Worm (Caenorhabditis elegans) whole organism, L4 larva: ENCODE data around the gene gcy-33.

Experiments
- D1046.2 ChIP-seq: fragments of 200-800 bp; sonication (Bioruptor generic); IDR thresholded peaks from 2 replicates; pipeline ENCODE4 v1.3.6; 2022; ENCODE audit warnings: missing genetic modification characterization, missing compliant biosample characterization
- R02D3.7 ChIP-seq: fragments of 150-350 bp; sonication (generic microtip); optimal IDR thresholded peaks from 3 replicates; lab custom pipeline; 2014; ENCODE audit warnings: missing biosample characterization, missing genetic modification characterization
- T20F7.1 ChIP-seq: fragments of 200-800 bp; sonication (Bioruptor generic); optimal IDR thresholded peaks from 2 replicates; lab custom pipeline; 2018; ENCODE audit warnings: mild to moderate bottlenecking, missing genetic modification characterization, missing compliant biosample characterization
- T26A8.4 ChIP-seq: fragments of 200-800 bp; sonication (Bioruptor generic); IDR thresholded peaks from 2 replicates; pipeline ENCODE4 v1.3.6; 2022; ENCODE audit warnings: missing genetic modification characterization, missing compliant biosample characterization
- Y48G9A.11 ChIP-seq: fragments of 200-800 bp; sonication (Bioruptor generic); IDR thresholded peaks from 2 replicates; pipeline ENCODE4 v1.3.6; 2022; ENCODE audit warnings: missing genetic modification reagents, missing genetic modification characterization, missing compliant biosample characterization
- aha-1 ChIP-seq: fragments of 150-350 bp; peaks from one replicate; lab custom pipeline; 2014; ENCODE audit warnings: missing biosample characterization, missing genetic modification characterization
- ama-1 ChIP-seq: fragments of 150-350 bp; optimal IDR thresholded peaks from 2 replicates; lab custom pipeline; 2014; ENCODE audit warnings: inconsistent platforms, mixed read lengths
- arid-1 ChIP-seq: fragments of 200-800 bp; sonication (Bioruptor generic); conservative IDR thresholded peaks from 2 replicates; pipeline ENCODE4 v1.3.6; 2022; ENCODE audit warnings: missing genetic modification reagents, missing genetic modification characterization, missing compliant biosample characterization
- ceh-20 ChIP-seq: fragments of 200-800 bp; sonication (Bioruptor generic); IDR thresholded peaks from 2 replicates; pipeline ENCODE4 v1.3.6; 2022; ENCODE audit warnings: missing genetic modification reagents, missing genetic modification characterization, missing compliant biosample characterization
- ces-1 ChIP-seq: fragments of 150-350 bp; sonication (generic microtip); optimal IDR thresholded peaks from 4 replicates; lab custom pipeline; 2014; ENCODE audit warnings: missing biosample characterization, missing genetic modification reagents, missing genetic modification characterization
- daf-12 ChIP-seq: fragments of 150-350 bp; optimal IDR thresholded peaks from 2 replicates; lab custom pipeline; 2014; ENCODE audit warnings: missing biosample characterization, missing genetic modification reagents, missing genetic modification characterization
- daf-8 ChIP-seq: fragments of 200-800 bp; sonication (Bioruptor generic); IDR thresholded peaks from 2 replicates; pipeline ENCODE4 v1.3.6; 2022; ENCODE audit warnings: missing genetic modification characterization, missing compliant biosample characterization
- dmd-9 ChIP-seq: fragments of 200-800 bp; sonication (Bioruptor generic); IDR thresholded peaks from 2 replicates; pipeline ENCODE4 v1.3.6; 2022; ENCODE audit warnings: missing genetic modification reagents, missing genetic modification characterization, missing compliant biosample characterization
- egl-43 ChIP-seq: fragments of 200-800 bp; sonication (Bioruptor generic); IDR thresholded peaks from 2 replicates; pipeline ENCODE4 v1.3.6; 2022; ENCODE audit warnings: missing genetic modification reagents, missing genetic modification characterization, missing compliant biosample characterization
- fos-1 ChIP-seq: fragments of 150-350 bp; optimal IDR thresholded peaks from 2 replicates; lab custom pipeline; 2014; ENCODE audit warnings: missing biosample characterization, missing genetic modification characterization
- hlh-11 ChIP-seq: fragments of 200-800 bp; sonication (Bioruptor generic); optimal IDR thresholded peaks from 2 replicates; lab custom pipeline; 2018; ENCODE audit warnings: mild to moderate bottlenecking, missing genetic modification characterization, missing compliant biosample characterization
- hlh-30 ChIP-seq: sonication (generic microtip); optimal IDR thresholded peaks from 2 replicates; lab custom pipeline; 2017; ENCODE audit warnings: antibody characterized with exemption, mild to moderate bottlenecking, missing genetic modification characterization, missing compliant biosample characterization; ENCODE audit not compliant: insufficient read depth
- hmg-1.1 ChIP-seq: fragments of 200-800 bp; sonication (Bioruptor generic); IDR thresholded peaks from 2 replicates; pipeline ENCODE4 v1.3.6; 2022; ENCODE audit warnings: missing genetic modification reagents, missing genetic modification characterization, missing compliant biosample characterization
- jun-1 ChIP-seq: fragments of 150-350 bp; optimal IDR thresholded peaks from 2 replicates; lab custom pipeline; 2014; ENCODE audit warnings: missing biosample characterization, missing genetic modification reagents, missing genetic modification characterization
- lin-1 ChIP-seq: fragments of 200-800 bp; sonication (Bioruptor generic); IDR thresholded peaks from 2 replicates; pipeline ENCODE4 v1.3.6; 2022; ENCODE audit warnings: missing genetic modification reagents, missing genetic modification characterization, missing compliant biosample characterization
- lin-13 ChIP-seq: fragments of 150-350 bp; optimal IDR thresholded peaks from 2 replicates; lab custom pipeline; 2014; ENCODE audit warnings: missing biosample characterization, missing genetic modification reagents, missing genetic modification characterization
- lin-38 ChIP-seq: fragments of 200-800 bp; sonication (Bioruptor generic); IDR thresholded peaks from 2 replicates; pipeline ENCODE4 v1.3.6; 2022; ENCODE audit warnings: missing genetic modification reagents, missing genetic modification characterization, missing compliant biosample characterization
- lin-39 ChIP-seq: fragments of 150-350 bp; optimal IDR thresholded peaks from 2 replicates; lab custom pipeline; 2014; ENCODE audit warnings: missing biosample characterization, missing genetic modification reagents, missing genetic modification characterization
- lir-3 ChIP-seq: sonication (generic microtip); optimal IDR thresholded peaks from 2 replicates; lab custom pipeline; 2016; ENCODE audit warnings: mild to moderate bottlenecking, missing genetic modification characterization, missing compliant biosample characterization
- mxl-2 ChIP-seq: fragments of 200-800 bp; sonication (Bioruptor generic); conservative IDR thresholded peaks from 2 replicates; pipeline ENCODE4 v1.3.6; 2022; ENCODE audit warnings: missing genetic modification reagents, missing genetic modification characterization, missing compliant biosample characterization
- mxl-3 ChIP-seq: fragments of 200-800 bp; sonication (Bioruptor generic); optimal IDR thresholded peaks from 2 replicates; lab custom pipeline; 2018; ENCODE audit warnings: mild to moderate bottlenecking, missing genetic modification characterization, missing compliant biosample characterization
- nhr-111 ChIP-seq: fragments of 200-800 bp; sonication (Bioruptor generic); optimal IDR thresholded peaks from 2 replicates; lab custom pipeline; 2018; ENCODE audit warnings: mild to moderate bottlenecking, missing genetic modification characterization, missing compliant biosample characterization
- nhr-48 ChIP-seq: sonication (generic microtip); optimal IDR thresholded peaks from 2 replicates; lab custom pipeline; 2016; ENCODE audit warnings: mild to moderate bottlenecking, missing genetic modification characterization, missing compliant biosample characterization
- nhr-6 ChIP-seq: fragments of 150-350 bp; optimal IDR thresholded peaks from 2 replicates; lab custom pipeline; 2014; ENCODE audit warnings: missing biosample characterization, missing genetic modification characterization
- pha-4 ChIP-seq, 2 experiments: fragments of 150-350 bp in 1 of 2; fragments of 200-800 bp in 1 of 2; sonication (Bioruptor generic) in 1 of 2; IDR thresholded peaks in 1 of 2; optimal IDR thresholded peaks in 1 of 2; 2 replicates each; pipeline versions ENCODE4 v1.3.6 to Lab custom; 2014 to 2022; ENCODE audit warnings: missing genetic modification characterization in 2 of 2, missing genetic modification reagents in 2 of 2, missing biosample characterization in 1 of 2, missing compliant biosample characterization in 1 of 2
- pqm-1 ChIP-seq: sonication (generic microtip); optimal IDR thresholded peaks from 2 replicates; lab custom pipeline; 2017; ENCODE audit warnings: missing biosample characterization, missing genetic modification characterization
- spr-3 ChIP-seq: fragments of 200-800 bp; sonication (Bioruptor generic); optimal IDR thresholded peaks from 2 replicates; lab custom pipeline; 2018; ENCODE audit warnings: mild to moderate bottlenecking, missing genetic modification characterization, missing compliant biosample characterization
- tag-97 ChIP-seq: fragments of 200-800 bp; sonication (Bioruptor generic); IDR thresholded peaks from 2 replicates; pipeline ENCODE4 v1.3.6; 2022; ENCODE audit warnings: missing genetic modification characterization, missing compliant biosample characterization
- tra-1 ChIP-seq: fragments of 200-800 bp; sonication (Bioruptor generic); IDR thresholded peaks from 2 replicates; pipeline ENCODE4 v1.3.6; 2022; ENCODE audit warnings: missing genetic modification reagents, missing genetic modification characterization, missing compliant biosample characterization
- unc-130 ChIP-seq: sonication (generic microtip); optimal IDR thresholded peaks from 2 replicates; lab custom pipeline; 2016; ENCODE audit warnings: missing genetic modification reagents, missing genetic modification characterization, missing compliant biosample characterization
- unc-62 ChIP-seq, 3 experiments: fragments of 150-350 bp in 1 of 3; sonication (generic microtip); optimal IDR thresholded peaks in 2 of 3; peaks in 1 of 3; 1 replicate in 1 of 3; 2 replicates in 2 of 3; lab custom pipeline; 2014 to 2017; ENCODE audit warnings: missing biosample characterization in 3 of 3, missing genetic modification characterization in 3 of 3, missing genetic modification reagents in 3 of 3, missing genotype in 1 of 3
- vab-7 ChIP-seq: fragments of 200-800 bp; sonication (Bioruptor generic); IDR thresholded peaks from 2 replicates; pipeline ENCODE4 v1.3.6; 2022; ENCODE audit warnings: missing genetic modification reagents, missing genetic modification characterization, missing compliant biosample characterization
- zfp-2 ChIP-seq: sonication (generic microtip); optimal IDR thresholded peaks from 2 replicates; lab custom pipeline; 2016; ENCODE audit warnings: mild to moderate bottlenecking, missing genetic modification characterization, missing compliant biosample characterization
- zfp-3 ChIP-seq: fragments of 200-800 bp; sonication (Bioruptor generic); conservative IDR thresholded peaks from 2 replicates; pipeline ENCODE4 v1.3.6; 2022; ENCODE audit warnings: missing genetic modification reagents, missing genetic modification characterization, missing compliant biosample characterization
- ztf-11 ChIP-seq: fragments of 150-350 bp; optimal IDR thresholded peaks from 2 replicates; lab custom pipeline; 2014; ENCODE audit warnings: missing biosample characterization, missing genetic modification characterization
- ztf-7 ChIP-seq: fragments of 150-350 bp; optimal IDR thresholded peaks from 2 replicates; lab custom pipeline; 2014; ENCODE audit warnings: missing biosample characterization, missing genetic modification characterization

The gcy-33 gene

DNA sequence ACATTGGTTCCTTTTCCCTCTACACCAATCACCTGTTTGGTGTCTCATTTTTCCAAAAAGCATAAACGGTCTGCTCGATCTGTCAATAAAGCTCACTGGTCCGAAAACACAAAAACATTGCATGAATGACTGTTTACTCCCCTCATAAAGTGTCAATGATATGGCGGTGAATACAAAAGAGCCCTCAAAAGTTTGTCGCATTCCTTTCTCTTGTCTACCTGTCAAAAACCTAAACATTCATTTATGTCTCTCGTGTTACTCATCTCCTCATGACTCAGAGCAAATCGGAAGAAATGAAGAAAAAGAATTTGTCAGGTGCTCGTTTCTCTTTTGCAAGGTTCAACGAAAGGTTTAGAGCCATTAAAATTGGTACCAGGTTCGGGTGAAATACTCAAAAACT, 50.4 kb downstream of the gcy-33 start:
- TF ChIP-seq mxl-3 (GFP tag; lab: Kevin White, UChicago) = no peak
- TF ChIP-seq hlh-30 (tag; lab: Kevin White, UChicago) = peak; percentile 18
- peak; percentile 94 for TF ChIP-seq nhr-6
- no peak for TF ChIP-seq pha-4 (GFP tag; IDR thresholded peaks at IDR 0.05; lab: Robert Waterston, UW)
- peak; percentile 12 for TF ChIP-seq pha-4 (tag; optimal IDR thresholded peaks at IDR 0.05; lab: Kevin White, UChicago)
- TF ChIP-seq aha-1 (tag; lab: Kevin White, UChicago) = no peak
- TF ChIP-seq, all 104 proteins: peak for 3

DNA sequence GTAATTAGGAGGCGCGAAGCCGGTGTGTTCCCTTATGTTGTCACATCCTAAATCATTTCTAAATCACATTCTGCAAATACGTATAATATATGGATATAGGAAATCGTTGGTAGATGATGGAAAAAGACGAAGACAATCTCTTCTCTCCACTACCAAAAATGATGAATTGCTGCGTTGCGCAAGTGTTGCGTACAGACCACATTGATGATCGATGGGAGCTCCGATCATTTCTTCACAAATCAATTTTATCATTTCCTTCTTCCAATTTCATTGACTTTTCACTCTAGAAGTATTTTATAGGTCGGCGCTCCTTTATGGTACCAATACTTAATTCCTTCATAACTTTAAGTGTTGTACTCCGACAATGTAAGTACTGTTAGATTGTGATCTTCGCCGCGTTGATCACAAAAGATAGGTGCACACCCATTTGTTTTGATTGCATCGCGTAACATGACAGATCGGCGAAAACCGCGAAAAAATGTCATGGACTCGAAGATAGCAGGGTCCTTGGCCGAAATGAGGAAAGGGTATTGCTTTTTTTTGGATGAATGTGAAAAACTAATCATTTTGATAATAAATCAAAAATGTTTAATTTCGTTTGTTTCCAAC, 52.0 kb downstream of the gcy-33 start:
- TF ChIP-seq egl-43 (GFP tag; lab: Robert Waterston, UW) = no peak
- no peak for TF ChIP-seq T20F7.1 (GFP tag; lab: Kevin White, UChicago)
- TF ChIP-seq nhr-111 (GFP tag; lab: Kevin White, UChicago) = no peak
- no peak for TF ChIP-seq ztf-7 (tag; lab: Kevin White, UChicago)
- TF ChIP-seq Y48G9A.11 (GFP tag; lab: Robert Waterston, UW) = no peak
- TF ChIP-seq unc-130 (GFP tag; lab: Kevin White, UChicago) = no peak
- no peak for TF ChIP-seq daf-8 (GFP tag; lab: Robert Waterston, UW)
- TF ChIP-seq fos-1 (tag; lab: Kevin White, UChicago) = no peak
- no peak for TF ChIP-seq hmg-1.1 (GFP tag; lab: Robert Waterston, UW)
- TF ChIP-seq jun-1 (tag; lab: Kevin White, UChicago) = no peak
- TF ChIP-seq unc-62 (GFP tag; optimal IDR thresholded peaks at IDR 0.05 in 1 of 2; lab: Kevin White, UChicago) = no peak
- TF ChIP-seq unc-62 (tag; optimal IDR thresholded peaks at IDR 0.05; lab: Kevin White, UChicago) = no peak
- no peak for TF ChIP-seq lin-13
- no peak for TF ChIP-seq pqm-1 (tag; lab: Kevin White, UChicago)
- TF ChIP-seq hlh-11 (tag; lab: Kevin White, UChicago) = no peak
- TF ChIP-seq lin-38 (GFP tag; lab: Robert Waterston, UW) = no peak
- no peak for TF ChIP-seq lin-1 (GFP tag; lab: Robert Waterston, UW)

DNA sequence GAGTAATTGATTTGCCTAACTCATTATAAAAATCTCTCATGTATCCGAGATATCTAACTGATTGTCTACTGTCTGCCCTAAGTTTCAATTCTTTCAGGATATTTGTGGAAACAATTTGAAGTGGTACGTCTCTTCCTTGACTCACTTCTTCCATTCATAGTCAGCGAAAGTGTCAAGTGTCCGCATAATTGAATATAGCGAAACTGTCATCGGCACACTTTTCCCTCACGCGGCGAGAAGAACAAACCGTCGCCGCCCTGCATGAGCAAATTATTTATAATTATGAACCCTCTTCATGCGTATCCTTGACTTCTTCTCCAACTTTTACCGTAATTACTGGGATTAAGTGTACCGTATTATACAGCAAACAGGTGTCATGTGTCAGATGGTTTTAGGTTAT, 53.0 kb downstream of the gcy-33 start:
- TF ChIP-seq lin-39 (no peak), mxl-2 (GFP tag; lab: Robert Waterston, UW) (no peak), hmg-1.1 (GFP tag; lab: Robert Waterston, UW) (no peak), spr-3 (GFP tag; lab: Kevin White, UChicago) (no peak), R02D3.7 (no peak), daf-8 (GFP tag; lab: Robert Waterston, UW) (no peak), dmd-9 (GFP tag; lab: Robert Waterston, UW) (no peak), ama-1 (lab: Kevin White, UChicago) (no peak), T26A8.4 (no peak), nhr-48 (tag; lab: Kevin White, UChicago) (no peak), daf-12 (tag; lab: Kevin White, UChicago) (no peak), zfp-3 (GFP tag; lab: Robert Waterston, UW) (no peak), tra-1 (GFP tag; lab: Robert Waterston, UW) (no peak)
- TF ChIP-seq, all 104 proteins: peak for 0

ce11 chrV:11947414-11947954, 54.1 kb downstream of the gcy-33 start:
- TF ChIP-seq zfp-2 (tag; lab: Kevin White, UChicago) (no peak), tag-97 (no peak), lir-3 (tag; lab: Kevin White, UChicago) (no peak), ztf-11 (tag; lab: Kevin White, UChicago) (no peak), vab-7 (GFP tag; lab: Robert Waterston, UW) (no peak), arid-1 (no peak), ces-1 (GFP tag; lab: Kevin White, UChicago) (no peak), D1046.2 (GFP tag; lab: Robert Waterston, UW) (no peak), mxl-3 (GFP tag; lab: Kevin White, UChicago) (no peak), ceh-20 (no peak), fos-1 (tag; lab: Kevin White, UChicago) (no peak)
- TF ChIP-seq, all 104 proteins: peak for 0
